Fruit fly (Drosophila melanogaster): Measurements from ENCODE around the gene FASN2.

The FASN2 gene

DNA sequence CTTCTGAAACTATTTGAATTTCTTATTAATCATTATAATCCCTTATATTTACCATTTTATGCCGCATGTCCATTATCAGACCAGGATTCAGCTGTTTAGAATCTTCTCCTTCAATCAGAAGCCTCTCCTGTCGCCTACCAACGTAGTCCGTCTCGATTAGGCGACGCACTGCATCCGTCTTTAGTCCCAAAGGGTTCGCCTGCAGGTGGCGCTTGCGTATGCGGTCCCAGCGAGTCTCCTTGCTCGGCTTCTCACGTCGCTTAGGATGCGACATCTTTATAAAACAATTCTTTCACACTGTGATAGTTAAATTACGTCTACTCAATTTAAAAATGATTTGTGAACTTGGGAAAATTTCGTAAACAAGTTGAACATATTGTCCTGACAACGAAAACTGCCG is 8.8 kb upstream of the FASN2 start, which contains the start of gene CG17258:
CG17258 (minus strand) TSS at position 380 of the 400 bp plus-strand sequence.
- peak; percentile 65 to 73 for TF ChIP-seq CTCF (optimal IDR thresholded peaks at IDR 0.05)
- TF ChIP-seq CG8478 (optimal IDR thresholded peaks at IDR 0.05), result no peak

DNA sequence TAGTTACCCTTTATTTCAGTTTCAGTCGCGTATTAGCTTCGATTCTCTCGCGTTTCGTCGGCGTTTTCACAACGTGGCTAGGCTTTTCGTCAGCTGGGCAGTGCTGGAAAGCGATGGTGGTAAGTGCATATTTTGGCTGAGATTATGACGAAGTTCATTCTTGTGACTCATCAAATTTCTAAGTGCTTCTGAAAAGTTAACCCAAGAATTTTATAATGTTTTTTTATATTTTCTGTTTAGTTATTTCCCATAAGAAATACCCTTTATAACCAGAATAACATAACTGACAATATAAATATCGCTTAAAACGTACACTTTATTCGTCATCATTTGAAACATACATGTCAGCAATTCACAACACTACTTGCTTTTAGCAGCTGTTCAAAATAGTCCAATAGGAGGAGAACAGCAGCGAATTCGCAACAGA is 6.6 kb upstream of the FASN2 start, which contains the start of the genes CG17260 and SerRS:
CG17260 (plus strand) TSS at position 78 of the 427 bp plus-strand sequence.
SerRS (minus strand) TSS at position 251 of the 427 bp plus-strand sequence.
- TF ChIP-seq CTCF (optimal IDR thresholded peaks at IDR 0.05), result no peak
- no peak for TF ChIP-seq CG8478 (optimal IDR thresholded peaks at IDR 0.05)

DNA sequence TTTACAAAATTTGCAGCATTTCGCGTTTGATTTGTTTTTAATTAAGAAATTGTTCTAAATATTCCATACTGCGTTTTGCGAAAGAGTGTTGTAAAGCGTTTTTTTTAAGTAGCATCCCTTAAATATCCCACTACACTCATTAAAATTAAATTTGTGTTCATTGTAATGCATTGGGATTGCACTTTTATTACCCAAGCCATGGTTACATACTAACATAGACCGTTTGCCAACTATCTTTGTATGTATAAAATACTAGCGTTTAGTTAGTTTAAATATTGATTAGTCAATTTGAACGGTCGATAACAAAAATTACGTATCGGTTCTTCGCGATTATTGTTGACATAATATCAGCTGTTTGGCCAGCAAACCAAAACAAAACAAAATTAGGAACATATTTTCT is 4.0 kb upstream of the FASN2 start, which contains the start of the genes cnir and CG17221:
cnir (minus strand) TSS at position 39 of the 400 bp plus-strand sequence.
CG17221 (plus strand) TSS at position 203 of the 400 bp plus-strand sequence.
- no peak for TF ChIP-seq CTCF (optimal IDR thresholded peaks at IDR 0.05)
- TF ChIP-seq CG8478 (optimal IDR thresholded peaks at IDR 0.05), result no peak

DNA sequence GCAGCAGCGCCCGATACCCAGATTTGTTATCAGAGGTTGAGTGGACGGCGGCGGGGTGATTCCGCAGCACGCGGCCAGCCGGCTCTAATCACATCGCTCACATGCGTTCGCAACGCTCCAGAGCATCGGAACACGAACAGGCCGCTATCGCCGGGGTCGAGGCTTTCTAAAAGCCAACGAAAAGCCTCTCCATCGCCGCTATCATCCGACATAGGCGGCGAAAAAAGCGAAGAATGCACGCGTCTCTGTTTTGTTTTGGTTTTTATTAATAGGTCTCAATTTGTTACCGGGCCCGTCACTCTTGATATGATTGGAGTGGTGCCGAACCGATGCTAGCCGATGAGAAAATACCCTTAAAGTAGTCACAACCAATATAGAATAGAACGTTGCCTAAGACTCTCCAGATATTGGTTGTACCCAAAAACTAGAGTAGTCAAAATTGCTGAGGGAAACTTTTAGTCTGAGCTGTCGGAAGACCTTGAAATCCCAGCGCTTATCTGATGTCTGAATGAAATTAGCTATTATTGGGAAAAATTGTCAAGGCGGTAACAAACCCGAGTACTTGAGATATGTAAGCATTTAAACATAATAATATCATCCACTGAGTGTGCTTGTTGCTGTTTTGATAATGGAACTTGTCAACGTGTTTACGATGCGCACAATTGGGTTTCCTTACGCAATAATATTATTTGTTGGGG is 1.7 kb upstream of the FASN2 start, which contains the start of gene CG17261:
CG17261 (plus strand) TSS at position 634 of the 698 bp plus-strand sequence.
- TF ChIP-seq CG8478 (optimal IDR thresholded peaks at IDR 0.05), result no peak
- TF ChIP-seq CTCF (optimal IDR thresholded peaks at IDR 0.05), result no peak

DNA sequence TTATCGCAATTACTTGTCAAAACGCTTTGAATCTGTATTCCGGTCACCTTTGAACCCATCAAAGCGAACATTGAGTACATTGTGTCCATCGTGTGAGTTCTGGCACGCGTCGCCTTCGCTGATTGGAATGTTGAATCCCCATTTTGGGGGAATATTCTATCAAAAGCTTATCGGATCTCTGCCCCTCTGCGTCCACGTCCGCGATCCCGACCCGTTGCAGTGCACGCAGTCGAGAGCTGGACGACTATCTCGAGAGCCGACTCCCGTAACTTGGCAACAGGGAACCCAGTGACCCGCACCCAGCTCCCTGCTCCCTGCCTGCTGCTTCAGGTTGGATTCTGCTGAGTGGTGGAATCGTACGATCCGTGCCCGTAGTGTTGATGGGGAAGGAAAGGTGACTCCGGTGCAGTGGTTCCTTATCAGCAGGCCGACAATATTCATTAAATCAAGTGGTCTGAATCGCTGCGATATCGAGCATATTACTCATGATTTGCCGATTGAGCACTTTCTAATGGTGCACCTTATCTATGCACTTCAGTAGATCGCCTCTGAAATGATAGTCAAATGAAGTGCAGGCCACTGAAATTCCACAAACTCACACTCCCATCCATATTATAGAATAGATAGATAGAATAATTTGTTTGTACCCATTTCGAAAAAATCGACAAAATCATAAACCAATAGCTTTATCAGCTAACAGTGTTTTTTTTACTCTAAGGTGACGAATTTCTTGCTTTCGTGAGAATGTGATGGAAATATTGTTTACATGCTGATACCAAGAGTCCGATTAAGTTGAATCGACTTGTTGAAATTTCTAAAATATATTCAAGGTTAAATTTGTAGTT is 1.1 kb downstream of the FASN2 start:
- no peak for TF ChIP-seq CG8478 (optimal IDR thresholded peaks at IDR 0.05)

DNA sequence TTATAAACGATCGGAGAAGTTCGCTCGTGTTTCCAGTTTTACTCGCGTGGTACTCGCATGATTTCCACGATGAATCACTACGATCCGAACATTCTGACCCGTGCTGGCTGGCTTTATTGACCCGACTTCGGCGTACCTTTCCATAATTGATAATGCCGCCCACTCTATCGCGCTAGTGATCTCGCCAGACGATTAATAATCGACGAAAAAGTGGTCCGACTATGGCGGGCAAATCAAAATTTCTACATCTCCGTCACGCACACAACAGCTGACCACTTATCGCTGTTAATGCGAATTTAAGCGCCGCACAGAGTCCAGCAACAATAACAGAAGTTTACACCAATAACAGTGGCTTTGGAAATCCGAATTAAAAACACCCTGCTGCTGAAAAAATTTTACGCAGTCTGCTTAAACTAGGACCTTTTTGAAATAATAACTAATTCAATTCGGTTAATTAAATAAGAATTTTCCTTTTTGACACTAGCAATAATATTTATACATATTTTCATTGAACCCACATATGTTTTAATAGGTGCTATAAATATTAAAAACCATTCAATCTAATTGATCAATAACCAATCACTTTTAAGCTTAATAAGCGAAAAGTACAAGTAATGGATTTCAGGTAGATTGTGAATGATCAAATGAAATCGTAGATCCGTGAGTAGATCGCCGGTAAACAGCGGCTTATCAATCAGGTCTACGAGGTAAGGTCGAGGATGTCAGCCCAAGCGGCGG is 12.1 kb downstream of the FASN2 start:
- TF ChIP-seq CTCF (optimal IDR thresholded peaks at IDR 0.05) (no peak), CG8478 (optimal IDR thresholded peaks at IDR 0.05) (no peak)

DNA sequence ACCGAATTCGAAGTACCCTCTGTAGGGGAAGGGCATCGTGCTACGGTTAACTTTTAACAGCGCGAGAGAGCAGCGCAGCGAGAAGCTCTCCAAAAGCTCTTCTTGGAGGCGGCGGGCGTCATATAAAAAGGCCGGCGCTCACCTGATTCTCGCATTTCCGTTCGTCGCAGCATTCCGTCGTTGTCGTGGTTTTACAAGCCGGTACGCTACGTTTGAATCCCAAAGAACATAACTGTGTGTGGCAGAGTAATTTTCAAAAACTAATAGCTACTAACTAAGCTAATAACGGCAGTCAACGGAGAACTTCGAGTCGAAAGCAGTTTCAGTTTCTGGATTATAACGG is 12.7 kb downstream of the FASN2 start, which contains the start of gene FASN1:
FASN1 (plus strand) TSS at position 151 of the 343 bp plus-strand sequence.
- TF ChIP-seq CTCF (optimal IDR thresholded peaks at IDR 0.05) (no peak), CG8478 (optimal IDR thresholded peaks at IDR 0.05) (no peak)

DNA sequence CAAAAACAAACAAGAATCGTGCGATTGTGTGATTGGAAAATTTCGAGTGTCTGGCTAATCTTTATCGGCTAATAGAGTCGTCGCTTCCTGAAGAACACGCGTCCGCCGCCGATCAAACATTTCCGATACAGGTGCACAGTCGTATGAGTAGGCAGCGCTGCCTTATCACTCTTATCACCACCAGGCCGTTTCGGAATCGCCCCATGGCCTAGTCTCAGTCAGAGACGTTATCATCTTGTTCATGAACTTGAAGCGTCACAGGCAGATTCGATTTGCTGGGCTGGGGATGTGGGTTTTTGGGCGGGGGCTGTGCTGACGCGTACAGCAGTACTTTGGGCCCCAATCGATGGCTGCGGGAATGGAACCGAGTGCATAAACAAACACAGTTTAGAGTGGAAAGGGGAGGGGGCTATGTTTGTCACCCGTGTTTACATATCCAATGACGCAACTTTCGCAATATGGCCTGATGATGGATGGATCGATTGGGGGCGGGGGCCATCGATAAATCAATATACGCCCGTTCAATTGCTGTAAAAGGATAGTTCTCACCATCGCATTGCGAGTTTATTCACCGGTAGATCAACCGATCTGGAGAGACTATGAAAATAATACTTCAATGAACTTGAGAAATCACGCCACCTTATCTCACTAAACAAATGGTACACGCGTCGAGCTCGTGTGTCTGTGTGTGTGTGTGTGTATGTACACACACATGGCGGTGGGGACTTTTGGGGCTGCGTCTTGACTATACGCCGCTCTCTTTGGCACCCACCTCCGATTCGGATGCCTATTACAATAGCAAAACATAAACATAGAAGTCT is 14.4 kb downstream of the FASN2 start:
- TF ChIP-seq CG8478 (optimal IDR thresholded peaks at IDR 0.05) (no peak), CTCF (optimal IDR thresholded peaks at IDR 0.05) (no peak)

DNA sequence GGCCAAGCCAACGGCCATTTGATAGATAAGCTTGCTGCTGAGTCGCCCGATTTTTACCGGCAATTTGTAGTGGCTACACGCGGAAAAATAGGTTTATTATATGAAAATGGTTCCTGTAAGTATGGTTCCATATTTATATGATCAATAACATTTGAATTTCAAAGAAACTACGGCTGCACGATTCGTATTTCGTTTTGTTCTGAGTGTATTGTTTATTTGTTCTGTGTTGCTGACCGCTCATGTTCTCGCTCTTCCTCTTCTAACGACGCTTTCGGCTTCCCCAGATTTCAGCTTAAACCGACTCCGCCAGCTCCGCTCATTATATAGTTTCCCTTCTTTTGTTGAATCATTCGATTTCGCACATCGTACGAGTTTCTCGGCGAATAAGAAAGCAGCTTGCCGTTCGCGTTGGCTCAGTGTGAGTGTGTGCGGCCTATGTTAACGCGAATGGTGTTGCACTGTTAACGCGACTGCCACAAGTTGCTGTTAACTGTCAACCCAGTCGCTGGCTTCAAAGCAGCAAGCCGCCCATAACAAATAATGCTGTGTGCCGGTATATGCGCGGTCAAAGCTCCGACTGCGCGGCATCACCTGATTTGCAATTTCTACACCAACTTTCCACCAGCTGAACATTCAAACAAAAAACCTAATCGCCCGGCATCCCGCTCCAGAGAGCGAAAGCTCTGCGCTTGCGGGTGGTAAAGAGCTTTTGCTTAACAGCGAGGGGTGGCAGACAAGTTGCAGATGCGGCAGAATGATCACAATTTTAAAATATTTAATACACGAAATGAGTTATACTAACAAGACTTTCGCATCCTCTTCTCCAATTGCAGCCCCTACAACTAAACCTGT is 15.3 kb downstream of the FASN2 start:
- TF ChIP-seq CG8478 (optimal IDR thresholded peaks at IDR 0.05) (no peak), CTCF (optimal IDR thresholded peaks at IDR 0.05) (no peak)

DNA sequence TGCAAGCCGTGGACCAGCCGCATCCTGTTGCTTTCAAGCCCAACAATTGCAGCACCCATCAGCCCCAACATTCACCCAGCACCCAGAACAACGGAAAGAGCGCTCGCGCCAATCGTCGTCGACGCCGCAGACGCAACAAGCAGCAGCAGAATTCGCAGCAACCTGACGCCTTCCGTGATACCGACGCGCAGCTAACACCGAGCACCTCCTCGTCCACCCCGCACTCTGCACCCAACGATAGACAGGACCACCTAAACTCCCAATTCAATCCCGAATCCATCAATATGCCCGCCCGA is 15.8 kb downstream of the FASN2 start:
- TF ChIP-seq CTCF (optimal IDR thresholded peaks at IDR 0.05) (no peak), CG8478 (optimal IDR thresholded peaks at IDR 0.05) (no peak)

DNA sequence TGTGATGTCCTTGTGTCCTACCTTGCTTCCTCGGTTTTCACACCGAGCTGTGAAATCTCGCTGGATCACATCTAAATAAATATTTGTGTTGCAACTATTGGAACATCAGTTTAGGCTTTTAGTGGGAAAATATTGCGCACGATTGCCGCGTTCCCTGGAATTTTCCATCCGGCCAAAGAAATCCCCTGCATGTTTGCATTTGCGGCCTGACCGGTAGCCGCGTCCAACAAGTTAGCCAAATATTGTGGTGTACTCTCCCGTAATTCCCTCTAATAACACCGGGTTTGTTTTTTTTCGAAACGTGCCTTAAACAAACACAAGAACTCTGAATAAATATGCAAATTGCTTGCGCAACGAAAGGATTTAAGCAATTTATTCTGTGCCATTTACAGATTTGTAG is 35.0 kb downstream of the FASN2 start:
- no peak for TF ChIP-seq CG8478 (optimal IDR thresholded peaks at IDR 0.05)
- TF ChIP-seq CTCF (optimal IDR thresholded peaks at IDR 0.05), result no peak

DNA sequence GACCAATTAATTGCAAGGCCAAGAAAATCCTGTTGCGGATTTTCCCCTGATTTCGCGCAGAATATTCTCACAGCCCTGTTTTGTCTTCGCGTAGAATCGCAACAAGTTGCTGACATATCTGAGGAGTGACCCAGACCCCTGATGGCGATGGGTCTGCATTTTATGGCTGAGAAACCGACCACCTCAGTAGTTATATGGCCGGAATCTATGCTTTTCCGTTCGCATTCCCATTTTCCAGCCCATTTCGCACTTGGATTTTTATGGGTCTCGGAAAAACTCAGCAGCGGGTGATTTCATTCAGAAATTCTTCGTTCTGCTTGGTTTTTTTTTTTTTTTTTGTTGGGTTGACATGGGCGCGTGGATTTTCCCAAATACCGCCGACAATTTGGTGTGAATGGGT is 39.1 kb downstream of the FASN2 start:
- no peak for TF ChIP-seq CTCF (optimal IDR thresholded peaks at IDR 0.05)
- TF ChIP-seq CG8478 (optimal IDR thresholded peaks at IDR 0.05), result no peak

DNA sequence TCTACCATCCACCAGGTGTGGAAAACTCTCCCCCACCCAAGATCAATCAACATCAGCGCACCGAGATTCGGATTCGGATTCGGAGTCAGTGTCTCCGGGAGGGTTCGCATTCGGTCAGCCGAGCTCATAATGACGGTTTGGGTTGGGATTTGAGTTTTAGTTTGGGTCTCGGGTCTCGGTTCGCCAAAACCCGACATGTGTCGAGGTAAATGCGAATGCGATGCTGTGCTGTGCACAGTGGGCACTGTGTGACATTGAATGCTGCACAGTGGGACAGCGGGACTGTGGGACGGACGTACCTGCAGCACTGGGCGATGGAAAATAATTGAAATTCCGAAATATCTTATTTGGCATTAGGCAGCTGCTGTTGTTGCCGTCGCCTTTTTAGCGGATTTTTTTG is 39.8 kb downstream of the FASN2 start:
- TF ChIP-seq CTCF (optimal IDR thresholded peaks at IDR 0.05), result no peak
- TF ChIP-seq CG8478 (optimal IDR thresholded peaks at IDR 0.05), result no peak

Measured in S2 (cell line).